Fruit fly (Drosophila melanogaster): ENCODE measurements around the gene brv3.

brv3 gene

dm6 chrX:2658258-2658853, 34.0 kb upstream of the brv3 start:
- TF ChIP-seq CG7368 (GFP tag; optimal IDR thresholded peaks at IDR 0.05) = no peak
- TF ChIP-seq CG6163 (GFP tag; IDR thresholded peaks at IDR 0.05) = peak; percentile 64; the same call in 2 of the 3 replicates
- no peak for TF ChIP-seq CG34406 (GFP tag; optimal IDR thresholded peaks at IDR 0.05)
- TF ChIP-seq fd59A (GFP tag; optimal IDR thresholded peaks at IDR 0.05) = no peak
- no peak for TF ChIP-seq lz (GFP tag; optimal IDR thresholded peaks at IDR 0.05)
- TF ChIP-seq vri (GFP tag; optimal IDR thresholded peaks at IDR 0.05) = peak; percentile 84
- peak; percentile 78 for TF ChIP-seq Sox14 (GFP tag; optimal IDR thresholded peaks at IDR 0.05)
- peak; percentile 88 for TF ChIP-seq svp (GFP tag)
- TF ChIP-seq CG8319 (GFP tag; optimal IDR thresholded peaks at IDR 0.05) = no peak
- TF ChIP-seq CG10631 (GFP tag; optimal IDR thresholded peaks at IDR 0.05) = no peak
- TF ChIP-seq Gug (GFP tag; IDR thresholded peaks at IDR 0.05) = no peak
- TF ChIP-seq CG32006 (GFP tag; optimal IDR thresholded peaks at IDR 0.05) = no peak
- TF ChIP-seq Hr39 (GFP tag; optimal IDR thresholded peaks at IDR 0.05) = no peak
- TF ChIP-seq CG6792 (GFP tag; optimal IDR thresholded peaks at IDR 0.05) = no peak
- no peak for TF ChIP-seq Smox (GFP tag; optimal IDR thresholded peaks at IDR 0.05)
- TF ChIP-seq Eip75B (GFP tag; optimal IDR thresholded peaks at IDR 0.05) = peak; percentile 5
- TF ChIP-seq esn (GFP tag; optimal IDR thresholded peaks at IDR 0.05) = peak; percentile 8
- TF ChIP-seq cyc (GFP tag; optimal IDR thresholded peaks at IDR 0.05) = no peak
- peak; percentile 68 for TF ChIP-seq Eip78C (GFP tag)
- no peak for TF ChIP-seq Hr38 (GFP tag; optimal IDR thresholded peaks at IDR 0.05)
- no peak for TF ChIP-seq CG11294 (GFP tag; IDR thresholded peaks at IDR 0.05)
- TF ChIP-seq Blimp-1 (GFP tag; optimal IDR thresholded peaks at IDR 0.05) = peak; percentile 58
- TF ChIP-seq dac (GFP tag; optimal IDR thresholded peaks at IDR 0.05) = no peak
- peak; percentile 49 for TF ChIP-seq CG6808 (GFP tag; optimal IDR thresholded peaks at IDR 0.05)
- no peak for TF ChIP-seq Ets21C (GFP tag; optimal IDR thresholded peaks at IDR 0.05)
- no peak for TF ChIP-seq CG4318 (GFP tag; optimal IDR thresholded peaks at IDR 0.05)
- no peak for TF ChIP-seq acj6 (GFP tag; optimal IDR thresholded peaks at IDR 0.05)
- TF ChIP-seq CG6854 (GFP tag; optimal IDR thresholded peaks at IDR 0.05) = peak; percentile 39
- TF ChIP-seq Eip93F (GFP tag; optimal IDR thresholded peaks at IDR 0.05) = no peak
- TF ChIP-seq net (GFP tag; optimal IDR thresholded peaks at IDR 0.05) = peak; percentile 15
- TF ChIP-seq OdsH (GFP tag; optimal IDR thresholded peaks at IDR 0.05) = no peak
- TF ChIP-seq Sox102F (GFP tag; optimal IDR thresholded peaks at IDR 0.05) = peak; percentile 71
- 0 out of 3 replicates have a peak, but pooled peaks have one; percentile 34 for TF ChIP-seq CG8119 (GFP tag; IDR thresholded peaks at IDR 0.05)
- no peak for TF ChIP-seq CG8632 (GFP tag; optimal IDR thresholded peaks at IDR 0.05)
- TF ChIP-seq Sox15 (GFP tag; optimal IDR thresholded peaks at IDR 0.05) = no peak
- no peak for TF ChIP-seq fd85E (GFP tag; optimal IDR thresholded peaks at IDR 0.05)
- TF ChIP-seq CG6276 (GFP tag; optimal IDR thresholded peaks at IDR 0.05) = peak; percentile 62
- TF ChIP-seq dsx (GFP tag; optimal IDR thresholded peaks at IDR 0.05; ENCODE audit: poor library complexity, severe bottlenecking) = peak; percentile 40
- no peak for TF ChIP-seq pdm3 (GFP tag; optimal IDR thresholded peaks at IDR 0.05)
- TF ChIP-seq salr (GFP tag; optimal IDR thresholded peaks at IDR 0.05) = no peak
- peak; percentile 28 for TF ChIP-seq CG3919 (GFP tag; optimal IDR thresholded peaks at IDR 0.05)
- no peak for TF ChIP-seq CG10669 (GFP tag; optimal IDR thresholded peaks at IDR 0.05)
- TF ChIP-seq CG11902 (GFP tag; optimal IDR thresholded peaks at IDR 0.05) = no peak
- TF ChIP-seq topi (GFP tag; optimal IDR thresholded peaks at IDR 0.05) = peak; percentile 11
- peak; percentile 43 for TF ChIP-seq Met (GFP tag; optimal IDR thresholded peaks at IDR 0.05)
- TF ChIP-seq CG1621 (tag; optimal IDR thresholded peaks at IDR 0.05) = peak; percentile 16
- TF ChIP-seq spab (GFP tag; optimal IDR thresholded peaks at IDR 0.05) = no peak
- no peak for TF ChIP-seq CG31627 (GFP tag; optimal IDR thresholded peaks at IDR 0.05)
- peak; percentile 42 to 72 for TF ChIP-seq ss (GFP tag; optimal IDR thresholded peaks at IDR 0.05)
- no peak for TF ChIP-seq achi (GFP tag; optimal IDR thresholded peaks at IDR 0.05)
- no peak for TF ChIP-seq Lpt (GFP tag; optimal IDR thresholded peaks at IDR 0.05)
- TF ChIP-seq CG16779 (tag; optimal IDR thresholded peaks at IDR 0.05) = peak; percentile 17
